Fruit fly (Drosophila melanogaster) whole organism, pupa: Measurements from ENCODE around the gene jus.

ENCODE experiments used
- CG10348 ChIP-seq: fragments of 200-800 bp; sonication (Bioruptor generic); IDR thresholded peaks from 2 replicates; pipeline ENCODE4 v1.3.6; 2022; ENCODE audit warnings: missing biosample characterization, missing genetic modification characterization
- CG12605 ChIP-seq: fragments of 200-800 bp; sonication (Bioruptor generic); IDR thresholded peaks from 2 replicates; pipeline ENCODE4 v1.3.6; 2022; ENCODE audit warnings: missing biosample characterization, missing genetic modification characterization
- CG13204 ChIP-seq: fragments of 200-800 bp; sonication (Bioruptor generic); optimal IDR thresholded peaks from 2 replicates; lab custom pipeline; 2018; ENCODE audit warnings: missing biosample characterization, mild to moderate bottlenecking, missing genetic modification characterization, moderate library complexity
- CG14655 ChIP-seq: fragments of 200-800 bp; sonication (Bioruptor generic); optimal IDR thresholded peaks from 3 replicates; lab custom pipeline; 2017; ENCODE audit warnings: mild to moderate bottlenecking, missing biosample characterization, missing genetic modification reagents, missing genetic modification characterization
- CG15710 ChIP-seq: fragments of 200-800 bp; sonication (Bioruptor generic); optimal IDR thresholded peaks from 2 replicates; lab custom pipeline; 2018; ENCODE audit warnings: missing biosample characterization, mild to moderate bottlenecking, missing genetic modification characterization, moderate library complexity
- CG17806 ChIP-seq: fragments of 200-800 bp; sonication (Bioruptor generic); optimal IDR thresholded peaks from 2 replicates; lab custom pipeline; 2018; ENCODE audit warnings: missing biosample characterization, mild to moderate bottlenecking, missing genetic modification characterization, moderate library complexity
- CG32121 ChIP-seq: fragments of 200-800 bp; sonication (Bioruptor generic); IDR thresholded peaks from 2 replicates; pipeline ENCODE4 v1.3.6; 2022; ENCODE audit warnings: missing biosample characterization, missing genetic modification characterization
- CG34367 ChIP-seq: fragments of 200-800 bp; sonication (Bioruptor generic); optimal IDR thresholded peaks from 2 replicates; lab custom pipeline; 2018; ENCODE audit warnings: missing biosample characterization, mild to moderate bottlenecking, missing genetic modification characterization
- CG4496 ChIP-seq: fragments of 200-800 bp; sonication (Bioruptor generic); IDR thresholded peaks from 3 replicates; pipeline ENCODE4 v1.3.6; 2022; ENCODE audit warnings: missing biosample characterization, missing genetic modification characterization
- CG8159 ChIP-seq: fragments of 200-800 bp; sonication (Bioruptor generic); optimal IDR thresholded peaks from 3 replicates; lab custom pipeline; 2018; ENCODE audit warnings: missing biosample characterization, mild to moderate bottlenecking, missing genetic modification characterization, moderate library complexity
- CG8301 ChIP-seq: fragments of 200-800 bp; sonication (Bioruptor generic); optimal IDR thresholded peaks from 2 replicates; lab custom pipeline; 2018; ENCODE audit warnings: missing biosample characterization, mild to moderate bottlenecking, missing genetic modification characterization
- CG9948 ChIP-seq: fragments of 200-800 bp; sonication (Bioruptor generic); optimal IDR thresholded peaks from 2 replicates; lab custom pipeline; 2018; ENCODE audit warnings: missing biosample characterization, mild to moderate bottlenecking, missing genetic modification characterization, moderate library complexity
- D1 ChIP-seq: fragments of 200-800 bp; sonication (Bioruptor generic); optimal IDR thresholded peaks from 2 replicates; lab custom pipeline; 2018; ENCODE audit warnings: missing biosample characterization, mild to moderate bottlenecking, missing genetic modification characterization, moderate library complexity
- EcR ChIP-seq: fragments of 200-800 bp; sonication (Bioruptor generic); optimal IDR thresholded peaks from 3 replicates; lab custom pipeline; 2019; ENCODE audit warnings: missing biosample characterization, missing genetic modification characterization, mild to moderate bottlenecking, moderate library complexity, missing genetic modification reagents
- Ets98B ChIP-seq: fragments of 200-800 bp; sonication (Bioruptor generic); IDR thresholded peaks from 2 replicates; pipeline ENCODE4 v1.3.6; 2022; ENCODE audit warnings: missing biosample characterization, missing genetic modification characterization
- Pif1A ChIP-seq: fragments of 200-800 bp; sonication (Bioruptor generic); optimal IDR thresholded peaks from 3 replicates; lab custom pipeline; 2016; ENCODE audit warnings: missing biosample characterization, missing genetic modification characterization
- Pif1B ChIP-seq: fragments of 200-800 bp; sonication (Bioruptor generic); optimal IDR thresholded peaks from 3 replicates; lab custom pipeline; 2016; ENCODE audit warnings: missing biosample characterization, missing genetic modification characterization
- Snoo ChIP-seq: fragments of 200-800 bp; sonication (Bioruptor generic); optimal IDR thresholded peaks from 3 replicates; lab custom pipeline; 2017; ENCODE audit warnings: missing biosample characterization, mild to moderate bottlenecking, missing genetic modification characterization, inconsistent platforms
- fd96Ca ChIP-seq: fragments of 200-800 bp; sonication (Bioruptor generic); IDR thresholded peaks from 3 replicates; pipeline ENCODE4 v1.3.6; 2022; ENCODE audit warnings: missing biosample characterization, missing genetic modification characterization
- gl ChIP-seq: fragments of 200-800 bp; sonication (Bioruptor generic); optimal IDR thresholded peaks from 2 replicates; lab custom pipeline; 2018; ENCODE audit warnings: missing biosample characterization, mild to moderate bottlenecking, missing genetic modification characterization
- rn ChIP-seq: fragments of 200-800 bp; sonication (Bioruptor generic); IDR thresholded peaks from 2 replicates; pipeline ENCODE4 v1.3.6; 2022; ENCODE audit warnings: missing biosample characterization, missing genetic modification characterization

The jus gene

dm6 chr3R:29217309-29217708 is 22.5 kb upstream of the jus start:
- TF ChIP-seq CG10348 (GFP tag; lab: Robert Waterston, UW) = no peak
- peak; percentile 2 for TF ChIP-seq EcR (GFP tag; lab: Kevin White, UChicago)
- TF ChIP-seq, all 21 proteins: peak for 1

- no peak for TF ChIP-seq Pif1B (GFP tag; lab: Kevin White, UChicago)
- no peak for TF ChIP-seq D1 (tag; lab: Kevin White, UChicago)
- no peak for TF ChIP-seq rn
- no peak for TF ChIP-seq Snoo
- TF ChIP-seq gl (tag; lab: Kevin White, UChicago) = no peak
- TF ChIP-seq CG34367 (tag; lab: Kevin White, UChicago) = no peak
- TF ChIP-seq CG8301 (tag; lab: Kevin White, UChicago) = no peak
- no peak for TF ChIP-seq CG12605 (GFP tag; lab: Robert Waterston, UW)
Observed at dm6 chr3R:29216484-29216863, 21.7 kb upstream of the jus start.

DNA sequence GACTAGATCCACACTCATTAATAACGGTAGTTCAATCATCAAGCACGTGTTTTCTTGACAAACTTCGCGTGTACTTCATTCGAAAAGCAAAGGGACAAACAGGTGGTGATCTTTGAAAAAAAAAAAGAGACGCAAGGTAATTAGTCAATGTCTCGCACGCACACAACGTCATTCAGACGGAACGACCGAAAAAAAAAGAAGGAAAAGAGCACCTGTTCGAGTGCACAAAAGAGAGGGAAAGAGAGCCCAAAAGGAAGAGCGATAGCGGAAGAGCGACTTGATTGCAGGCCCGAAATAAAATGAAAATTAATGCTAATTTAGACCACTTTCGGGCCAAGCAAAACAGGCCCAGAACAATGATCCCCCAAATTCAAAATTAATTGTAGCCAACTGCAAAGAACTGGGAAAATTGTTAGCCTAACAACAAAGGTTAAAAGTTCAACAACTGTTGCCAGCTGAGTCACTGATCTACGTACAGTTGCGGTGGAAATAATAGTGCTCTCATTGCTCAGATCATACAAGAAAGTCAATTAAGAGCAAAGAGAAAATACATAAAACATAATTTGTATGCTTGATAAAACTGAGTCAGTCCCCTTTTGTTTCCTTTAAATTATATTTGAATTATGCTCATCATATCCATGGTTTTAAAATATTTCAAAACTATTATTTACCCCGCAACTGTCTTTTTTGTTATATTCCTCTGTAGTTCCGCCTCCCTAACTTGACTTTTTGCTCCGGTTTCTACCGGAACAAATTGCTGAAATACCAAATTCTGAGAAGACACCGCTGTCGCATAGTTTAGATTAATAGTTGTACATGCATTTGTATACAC is 21.1 kb upstream of the jus start:
- TF ChIP-seq EcR (GFP tag; lab: Kevin White, UChicago) = no peak
- no peak for TF ChIP-seq CG9948 (tag; lab: Kevin White, UChicago)
- no peak for TF ChIP-seq Pif1A
- no peak for TF ChIP-seq CG34367 (tag; lab: Kevin White, UChicago)
- no peak for TF ChIP-seq CG8159 (tag; lab: Kevin White, UChicago)
- no peak for TF ChIP-seq CG17806 (tag; lab: Kevin White, UChicago)
- TF ChIP-seq CG14655 (GFP tag; lab: Kevin White, UChicago) = no peak

DNA sequence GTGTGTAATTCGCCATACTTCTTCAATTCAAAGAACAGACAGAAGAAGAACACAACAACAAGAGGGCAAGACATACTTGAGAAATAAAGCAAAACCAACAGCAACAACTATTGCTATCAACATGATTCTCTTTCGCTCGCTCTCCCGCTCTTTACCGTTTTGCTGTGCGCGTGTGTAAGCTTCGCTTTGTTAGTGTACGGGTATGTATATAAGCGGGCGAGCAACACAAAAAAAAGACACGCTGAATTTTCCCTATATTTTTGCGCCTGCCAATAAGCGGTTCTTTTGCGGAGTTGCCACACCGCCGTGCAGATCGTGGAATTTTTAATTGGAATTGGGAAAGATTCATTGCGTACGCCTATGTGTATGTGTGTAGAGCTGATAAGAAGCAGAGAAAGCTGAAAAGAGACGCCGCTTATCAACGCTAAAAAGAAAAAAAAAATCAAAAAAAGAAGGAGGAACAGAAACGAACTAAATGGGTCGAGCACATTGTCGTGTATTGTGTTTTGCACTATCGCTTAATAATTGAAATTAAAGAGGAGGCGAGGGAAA is 20.3 kb upstream of the jus start:
- peak; percentile 36 for TF ChIP-seq CG15710 (tag; lab: Kevin White, UChicago)
- peak; percentile 32 for TF ChIP-seq CG9948 (tag; lab: Kevin White, UChicago)
- TF ChIP-seq CG12605 (GFP tag; lab: Robert Waterston, UW) = peak; percentile 75
- TF ChIP-seq fd96Ca = peak; percentile 57; the same call in 2 of the 3 replicates
- no peak for TF ChIP-seq rn
- peak; percentile 47 for TF ChIP-seq CG14655 (GFP tag; lab: Kevin White, UChicago)
- peak; percentile 34 for TF ChIP-seq EcR (GFP tag; lab: Kevin White, UChicago)
- peak; percentile 21 for TF ChIP-seq Pif1A
- peak; percentile 47 for TF ChIP-seq CG34367 (tag; lab: Kevin White, UChicago)
- TF ChIP-seq CG8301 (tag; lab: Kevin White, UChicago) = peak; percentile 32
- TF ChIP-seq Ets98B (GFP tag; lab: Robert Waterston, UW) = peak; percentile 50
- TF ChIP-seq CG10348 (GFP tag; lab: Robert Waterston, UW) = no peak
- TF ChIP-seq CG17806 (tag; lab: Kevin White, UChicago) = peak; percentile 22
- TF ChIP-seq CG32121 (GFP tag; lab: Robert Waterston, UW) = 0 out of 2 replicates have a peak, but pooled peaks have one; percentile 12
- TF ChIP-seq Pif1B (GFP tag; lab: Kevin White, UChicago) = peak; percentile 68
- TF ChIP-seq D1 (tag; lab: Kevin White, UChicago) = no peak
- TF ChIP-seq Snoo = no peak
- peak; percentile 70 for TF ChIP-seq CG13204 (GFP tag; lab: Kevin White, UChicago)
- peak; percentile 79 for TF ChIP-seq CG4496 (GFP tag; lab: Robert Waterston, UW)
- peak; percentile 80 for TF ChIP-seq gl (tag; lab: Kevin White, UChicago)
- peak; percentile 52 for TF ChIP-seq CG8159 (tag; lab: Kevin White, UChicago)

dm6 chr3R:29214262-29214661 is 19.5 kb upstream of the jus start:
- TF ChIP-seq Pif1B (GFP tag; lab: Kevin White, UChicago) (peak; percentile 100), CG32121 (GFP tag; lab: Robert Waterston, UW) (peak; percentile 100), CG8301 (tag; lab: Kevin White, UChicago) (peak; percentile 100), CG4496 (GFP tag; lab: Robert Waterston, UW) (peak; percentile 100), Snoo (peak; percentile 100), CG12605 (GFP tag; lab: Robert Waterston, UW) (peak; percentile 100), CG14655 (GFP tag; lab: Kevin White, UChicago) (peak; percentile 100), CG9948 (tag; lab: Kevin White, UChicago) (peak; percentile 99), CG13204 (GFP tag; lab: Kevin White, UChicago) (peak; percentile 99), Ets98B (GFP tag; lab: Robert Waterston, UW) (peak; percentile 100), Pif1A (peak; percentile 100), gl (tag; lab: Kevin White, UChicago) (peak; percentile 99), CG15710 (tag; lab: Kevin White, UChicago) (peak; percentile 100), EcR (GFP tag; lab: Kevin White, UChicago) (peak; percentile 99), CG34367 (tag; lab: Kevin White, UChicago) (peak; percentile 100), rn (peak; percentile 99), D1 (tag; lab: Kevin White, UChicago) (peak; percentile 99), fd96Ca (peak; percentile 100), CG10348 (GFP tag; lab: Robert Waterston, UW) (peak; percentile 96), CG8159 (tag; lab: Kevin White, UChicago) (peak; percentile 100), CG17806 (tag; lab: Kevin White, UChicago) (peak; percentile 100)
